Worm (Caenorhabditis elegans): ENCODE measurements around the gene nhr-271.

nhr-271 gene

DNA sequence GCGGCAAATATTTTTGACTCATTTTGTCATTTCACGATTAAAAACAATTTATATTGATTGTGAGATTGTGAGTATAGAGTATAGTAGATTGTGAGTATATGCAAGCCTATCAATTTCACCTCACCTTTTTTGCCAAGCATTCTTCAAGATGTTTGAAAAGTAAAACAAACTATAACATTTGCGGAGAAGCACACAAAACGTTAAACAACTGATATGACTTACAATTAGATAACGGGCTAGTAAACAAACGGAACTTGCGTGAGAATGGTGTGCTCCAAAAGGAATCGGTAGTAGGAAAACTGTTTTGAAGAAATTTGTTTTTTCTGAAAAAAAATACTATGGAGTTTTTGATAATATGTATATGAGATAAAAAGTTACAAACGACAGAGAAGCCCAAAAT, 29.8 kb upstream of the nhr-271 start:
- no peak for TF ChIP-seq set-16 (GFP tag; IDR thresholded peaks at IDR 0.05)
- no peak for TF ChIP-seq unc-130 (GFP tag; optimal IDR thresholded peaks at IDR 0.05)
- no peak for TF ChIP-seq F26F4.8 (GFP tag; conservative IDR thresholded peaks at IDR 0.05)
- peak; percentile 21 for TF ChIP-seq hlh-11 (tag; optimal IDR thresholded peaks at IDR 0.05)
- 0 out of 2 replicates have a peak, but pooled peaks have one; percentile 9 for TF ChIP-seq php-3 (GFP tag; IDR thresholded peaks at IDR 0.05)
- no peak for TF ChIP-seq daf-16 (GFP tag; optimal IDR thresholded peaks at IDR 0.05)
- peak; percentile 93 for TF ChIP-seq daf-16 (tag; optimal IDR thresholded peaks at IDR 0.05)
- no peak for TF ChIP-seq mep-1 (tag; optimal IDR thresholded peaks at IDR 0.05)
- no peak for TF ChIP-seq skn-1 (tag; optimal IDR thresholded peaks at IDR 0.05)
- no peak for TF ChIP-seq daf-8 (GFP tag; IDR thresholded peaks at IDR 0.05)
- peak; percentile 82 for TF ChIP-seq nhr-28 (tag; optimal IDR thresholded peaks at IDR 0.05)
- TF ChIP-seq nhr-48 (tag; optimal IDR thresholded peaks at IDR 0.05): no peak
- no peak for TF ChIP-seq madf-5 (GFP tag; IDR thresholded peaks at IDR 0.05)
- no peak for TF ChIP-seq lim-7 (GFP tag; IDR thresholded peaks at IDR 0.05)
- no peak for TF ChIP-seq zip-2 (tag; optimal IDR thresholded peaks at IDR 0.05)
- no peak for TF ChIP-seq lsy-2 (tag; optimal IDR thresholded peaks at IDR 0.05)
- no peak for TF ChIP-seq egl-27 (tag; optimal IDR thresholded peaks at IDR 0.05)
- TF ChIP-seq ceh-32 (tag; optimal IDR thresholded peaks at IDR 0.05; ENCODE audit: poor library complexity): no peak
- no peak for TF ChIP-seq madf-9 (GFP tag; conservative IDR thresholded peaks at IDR 0.05)
- no peak for TF ChIP-seq T26A8.4 (GFP tag; IDR thresholded peaks at IDR 0.05)
- no peak for TF ChIP-seq tra-1 (GFP tag; IDR thresholded peaks at IDR 0.05)
- TF ChIP-seq pha-4 (GFP tag; IDR thresholded peaks at IDR 0.05): no peak
- TF ChIP-seq pha-4 (tag; optimal IDR thresholded peaks at IDR 0.05): no peak
- TF ChIP-seq F10B5.3 (tag; optimal IDR thresholded peaks at IDR 0.05): no peak
- no peak for TF ChIP-seq ZK546.5 (tag; optimal IDR thresholded peaks at IDR 0.05)
- TF ChIP-seq nhr-77 (tag; optimal IDR thresholded peaks at IDR 0.05): peak; percentile 54
- TF ChIP-seq pqm-1 (tag; optimal IDR thresholded peaks at IDR 0.05): peak; percentile 82
- TF ChIP-seq dve-1 (tag; optimal IDR thresholded peaks at IDR 0.05; ENCODE audit: insufficient read depth): peak; percentile 28
- no peak for TF ChIP-seq mxl-3 (GFP tag; optimal IDR thresholded peaks at IDR 0.05)
- TF ChIP-seq F49E8.2 (tag; optimal IDR thresholded peaks at IDR 0.05; ENCODE audit: borderline replicate concordance): no peak
- no peak for TF ChIP-seq nhr-10 (tag; optimal IDR thresholded peaks at IDR 0.05)

DNA sequence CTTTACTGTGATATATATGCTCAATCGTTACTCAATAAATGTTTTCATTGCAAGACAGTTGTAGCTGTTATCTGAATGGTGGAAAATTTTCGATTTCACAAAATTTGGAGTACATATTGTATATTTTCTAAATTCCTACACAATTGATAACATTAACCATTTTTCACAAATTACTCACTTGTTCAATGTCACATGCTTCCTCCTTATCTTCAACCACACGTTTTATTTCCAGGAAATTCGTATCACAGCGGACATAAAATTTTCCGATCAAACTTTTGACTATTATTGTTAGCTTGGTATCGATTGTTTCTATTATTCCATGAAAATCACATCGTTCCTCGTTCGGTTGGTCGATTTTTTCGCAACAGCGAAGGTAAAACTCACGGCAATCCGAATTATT, 28.2 kb upstream of the nhr-271 start:
- TF ChIP-seq jun-1 (tag; optimal IDR thresholded peaks at IDR 0.05): no peak
- TF ChIP-seq nhr-28 (tag; optimal IDR thresholded peaks at IDR 0.05): peak; percentile 65
- no peak for TF ChIP-seq egl-43 (GFP tag; IDR thresholded peaks at IDR 0.05)
- TF ChIP-seq dve-1 (tag; optimal IDR thresholded peaks at IDR 0.05; ENCODE audit: insufficient read depth): peak; percentile 8
- TF ChIP-seq daf-16 (GFP tag; optimal IDR thresholded peaks at IDR 0.05): no peak
- peak; percentile 12 for TF ChIP-seq daf-16 (tag; optimal IDR thresholded peaks at IDR 0.05)
- TF ChIP-seq T26A8.4 (GFP tag; IDR thresholded peaks at IDR 0.05): no peak
- no peak for TF ChIP-seq F44E2.7 (GFP tag; IDR thresholded peaks at IDR 0.05)

DNA sequence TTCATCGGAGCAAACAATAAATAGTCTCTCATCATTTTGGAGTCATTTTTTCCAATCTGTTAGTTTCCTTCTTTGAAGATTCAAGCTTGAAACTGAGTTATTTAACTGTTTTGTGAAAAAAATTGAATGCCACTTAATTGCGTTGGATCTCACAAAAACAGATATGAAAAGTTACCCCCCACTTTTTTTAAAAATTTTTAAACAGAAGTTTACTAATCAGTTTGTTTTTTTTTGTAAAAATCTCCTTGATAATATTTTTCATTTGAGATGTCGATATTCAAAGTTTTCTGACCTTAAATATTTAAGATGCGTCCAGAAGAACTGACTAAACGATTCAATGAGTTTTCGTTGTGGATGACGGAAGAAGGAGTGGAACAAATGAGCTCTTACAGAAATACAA, 26.0 kb upstream of the nhr-271 start, which contains the start of gene Y32B12C.1:
TSS of gene Y32B12C.1 (plus strand) at position 301 of the 400 bp plus-strand sequence.
- TF ChIP-seq daf-16 (GFP tag; optimal IDR thresholded peaks at IDR 0.05): no peak
- peak; percentile 4 for TF ChIP-seq daf-16 (tag; optimal IDR thresholded peaks at IDR 0.05)
- no peak for TF ChIP-seq dpl-1 (GFP tag; optimal IDR thresholded peaks at IDR 0.05)

DNA sequence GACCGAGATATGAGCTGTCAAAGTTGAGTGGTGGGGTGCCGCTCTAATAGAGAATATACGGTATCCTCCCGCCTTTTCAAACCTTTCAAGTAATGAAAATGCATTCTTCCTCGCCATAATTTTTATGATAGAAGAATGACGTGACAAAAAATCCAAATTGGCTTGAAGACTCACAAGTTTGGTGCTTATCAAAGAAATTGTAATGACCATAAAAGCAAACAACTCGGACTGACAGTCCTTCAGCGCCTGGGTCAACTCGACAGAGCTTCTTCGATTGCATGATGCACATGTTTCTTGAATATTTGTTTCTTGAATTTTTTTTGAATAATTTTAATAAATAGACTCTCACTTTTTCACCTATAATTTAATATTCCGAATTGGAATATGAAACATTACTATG, 25.1 kb upstream of the nhr-271 start:
- TF ChIP-seq hlh-11 (tag; optimal IDR thresholded peaks at IDR 0.05): peak; percentile 44
- TF ChIP-seq pqm-1 (tag; optimal IDR thresholded peaks at IDR 0.05): peak; percentile 51
- no peak for TF ChIP-seq daf-16 (GFP tag; optimal IDR thresholded peaks at IDR 0.05)
- peak; percentile 43 for TF ChIP-seq daf-16 (tag; optimal IDR thresholded peaks at IDR 0.05)
- peak; percentile 33 for TF ChIP-seq dve-1 (tag; optimal IDR thresholded peaks at IDR 0.05; ENCODE audit: insufficient read depth)
- TF ChIP-seq dmd-6 (GFP tag; IDR thresholded peaks at IDR 0.05): peak; percentile 66
- no peak for TF ChIP-seq F10B5.3 (tag; optimal IDR thresholded peaks at IDR 0.05)
- no peak for TF ChIP-seq attf-4 (tag; optimal IDR thresholded peaks at IDR 0.05)
- no peak for TF ChIP-seq hmg-1.1 (GFP tag; IDR thresholded peaks at IDR 0.05)
- TF ChIP-seq php-3 (GFP tag; IDR thresholded peaks at IDR 0.05): peak; percentile 67

All from whole organism, L4 larva.